Fruit fly (Drosophila melanogaster) whole organism, embryonic: ENCODE measurements around the gene CG33110.

Experiments
- Adf1 ChIP-seq: fragments of 200-800 bp; sonication (Bioruptor generic); IDR thresholded peaks from 2 replicates; pipeline ENCODE4 v1.3.6; 2022; ENCODE audit warnings: missing biosample characterization, missing genetic modification characterization
- Atf-2 ChIP-seq: fragments of 200-800 bp; sonication (Bioruptor generic); optimal IDR thresholded peaks from 2 replicates; lab custom pipeline; 2016; ENCODE audit warnings: missing biosample characterization, missing genetic modification characterization
- Awh ChIP-seq: fragments of 200-800 bp; sonication (Bioruptor generic); IDR thresholded peaks from 2 replicates; pipeline ENCODE4, ENCODE4 v1.3.6; 2022; ENCODE audit warnings: missing biosample characterization, missing genetic modification characterization
- Bgb ChIP-seq: fragments of 200-800 bp; sonication (Bioruptor generic); IDR thresholded peaks from 2 replicates; pipeline ENCODE4 v1.3.6; 2022; ENCODE audit warnings: missing biosample characterization, missing genetic modification characterization; ENCODE audit not compliant: partially characterized antibody
- BtbVII ChIP-seq: fragments of 200-800 bp; sonication (Bioruptor generic); optimal IDR thresholded peaks from 3 replicates; lab custom pipeline; 2017; ENCODE audit warnings: missing biosample characterization, mild to moderate bottlenecking, missing genetic modification characterization
- CG10274 ChIP-seq: fragments of 200-800 bp; sonication (Bioruptor generic); optimal IDR thresholded peaks from 3 replicates; lab custom pipeline; 2017; ENCODE audit warnings: missing biosample characterization, mild to moderate bottlenecking, missing genetic modification characterization
- CG12744 ChIP-seq: fragments of 200-800 bp; sonication (Bioruptor generic); optimal IDR thresholded peaks from 2 replicates; lab custom pipeline; 2016; ENCODE audit warnings: missing biosample characterization, missing genetic modification characterization
- CG13123 ChIP-seq: fragments of 200-800 bp; sonication (Bioruptor generic); optimal IDR thresholded peaks from 2 replicates; lab custom pipeline; 2016; ENCODE audit warnings: missing biosample characterization, missing genetic modification characterization
- CG13775 ChIP-seq: fragments of 200-800 bp; sonication (Bioruptor generic); optimal IDR thresholded peaks from 3 replicates; lab custom pipeline; 2017; ENCODE audit warnings: missing biosample characterization, mild to moderate bottlenecking, missing genetic modification characterization
- CG34224 ChIP-seq: fragments of 200-800 bp; sonication (Bioruptor generic); IDR thresholded peaks from 3 replicates; pipeline ENCODE4 v1.3.6; 2022; ENCODE audit warnings: missing biosample characterization, missing genetic modification characterization; ENCODE audit not compliant: partially characterized antibody
- CG3838 ChIP-seq: fragments of 200-800 bp; sonication (Bioruptor generic); optimal IDR thresholded peaks from 3 replicates; lab custom pipeline; 2016; ENCODE audit warnings: missing biosample characterization, missing genetic modification characterization
- CG6854 ChIP-seq: fragments of 200-800 bp; sonication (Bioruptor generic); optimal IDR thresholded peaks from 3 replicates; lab custom pipeline; 2017; ENCODE audit warnings: missing biosample characterization, mild to moderate bottlenecking, missing genetic modification characterization
- CG9727 ChIP-seq: fragments of 200-800 bp; sonication (Bioruptor generic); optimal IDR thresholded peaks from 3 replicates; lab custom pipeline; 2017; ENCODE audit warnings: missing biosample characterization, mild to moderate bottlenecking, missing genetic modification characterization
- CG9876 ChIP-seq: fragments of 200-800 bp; sonication (Bioruptor generic); optimal IDR thresholded peaks from 2 replicates; lab custom pipeline; 2016; ENCODE audit warnings: missing biosample characterization, missing genetic modification characterization
- Camta ChIP-seq: fragments of 200-800 bp; sonication (Bioruptor generic); optimal IDR thresholded peaks from 2 replicates; lab custom pipeline; 2016; ENCODE audit warnings: missing biosample characterization, missing genetic modification characterization
- D ChIP-seq, 2 experiments: fragments of 200-800 bp in 1 of 2; fragments of >200 bp in 1 of 2; sonication (Bioruptor generic) in 1 of 2; optimal IDR thresholded peaks; 2 replicates in 1 of 2; 3 replicates in 1 of 2; lab custom pipeline; 2017; ENCODE audit warnings: mild to moderate bottlenecking in 1 of 2, missing biosample characterization in 1 of 2, missing genetic modification characterization in 1 of 2, missing genetic modification reagents in 1 of 2
- Dip3 ChIP-seq: fragments of 200-800 bp; sonication (Bioruptor generic); optimal IDR thresholded peaks from 3 replicates; lab custom pipeline; 2016; ENCODE audit warnings: missing biosample characterization, missing genetic modification characterization
- Gsc ChIP-seq: fragments of 200-800 bp; sonication (Bioruptor generic); IDR thresholded peaks from 2 replicates; pipeline ENCODE4 v1.3.6; 2022; ENCODE audit warnings: missing biosample characterization, missing genetic modification characterization
- Hr51 ChIP-seq, 2 experiments: fragments of 200-800 bp; sonication (Bioruptor generic); optimal IDR thresholded peaks; 2 replicates in 1 of 2; 3 replicates in 1 of 2; lab custom pipeline; 2016 to 2018; ENCODE audit warnings: missing biosample characterization in 2 of 2, missing genetic modification characterization in 2 of 2, mild to moderate bottlenecking in 1 of 2, moderate library complexity in 1 of 2
- NFAT ChIP-seq: fragments of 200-800 bp; sonication (Bioruptor generic); IDR thresholded peaks from 2 replicates; pipeline ENCODE4 v1.3.6; 2022; ENCODE audit warnings: missing biosample characterization, missing genetic modification characterization
- Opbp ChIP-seq: fragments of 200-800 bp; sonication (Bioruptor generic); IDR thresholded peaks from 3 replicates; pipeline ENCODE4 v1.3.6; 2022; ENCODE audit warnings: missing biosample characterization, missing genetic modification characterization; ENCODE audit not compliant: partially characterized antibody
- Optix ChIP-seq: fragments of 200-800 bp; sonication (Bioruptor generic); IDR thresholded peaks from 3 replicates; pipeline ENCODE4 v1.3.6; 2022; ENCODE audit warnings: missing biosample characterization, missing genetic modification characterization
- Side ChIP-seq: fragments of 200-800 bp; sonication (Bioruptor generic); optimal IDR thresholded peaks from 2 replicates; lab custom pipeline; 2016; ENCODE audit warnings: missing biosample characterization, missing genetic modification characterization
- Xbp1 ChIP-seq: fragments of 200-800 bp; sonication (Bioruptor generic); optimal IDR thresholded peaks from 3 replicates; lab custom pipeline; 2016; ENCODE audit warnings: missing biosample characterization, mild to moderate bottlenecking, missing genetic modification characterization
- ab ChIP-seq: fragments of 200-800 bp; sonication (Bioruptor generic); optimal IDR thresholded peaks from 2 replicates; lab custom pipeline; 2016; ENCODE audit warnings: missing biosample characterization, missing genetic modification characterization
- abd-A ChIP-seq: fragments of 200-800 bp; sonication (Bioruptor generic); optimal IDR thresholded peaks from 3 replicates; lab custom pipeline; 2019; ENCODE audit warnings: missing biosample characterization, mild to moderate bottlenecking, missing genetic modification characterization, moderate library complexity
- bab2 ChIP-seq: fragments of 200-800 bp; sonication (Bioruptor generic); optimal IDR thresholded peaks from 2 replicates; lab custom pipeline; 2016; ENCODE audit warnings: missing biosample characterization, missing genetic modification characterization
- bbx ChIP-seq: fragments of 200-800 bp; sonication (Bioruptor generic); IDR thresholded peaks from 2 replicates; pipeline ENCODE4 v1.3.6; 2022; ENCODE audit warnings: missing biosample characterization, missing genetic modification characterization; ENCODE audit not compliant: partially characterized antibody
- cas ChIP-seq: fragments of 200-800 bp; sonication (Bioruptor generic); IDR thresholded peaks from 2 replicates; pipeline ENCODE4 v1.3.6; 2022; ENCODE audit warnings: missing biosample characterization, missing genetic modification characterization
- chif ChIP-seq, 2 experiments: fragments of 200-800 bp; sonication (Bioruptor generic); optimal IDR thresholded peaks; 3 replicates each; lab custom pipeline; 2016; ENCODE audit warnings: missing biosample characterization in 2 of 2, missing genetic modification characterization in 2 of 2
- corto ChIP-seq: fragments of 200-800 bp; sonication (Bioruptor generic); optimal IDR thresholded peaks from 2 replicates; lab custom pipeline; 2016; ENCODE audit warnings: missing biosample characterization, mild to moderate bottlenecking, missing genetic modification characterization, moderate library complexity
- ewg ChIP-seq: fragments of 200-800 bp; sonication (Bioruptor generic); optimal IDR thresholded peaks from 3 replicates; lab custom pipeline; 2017; ENCODE audit warnings: mild to moderate bottlenecking, missing biosample characterization, missing genetic modification reagents, missing genetic modification characterization
- fd102C ChIP-seq: fragments of 200-800 bp; sonication (Bioruptor generic); optimal IDR thresholded peaks from 2 replicates; lab custom pipeline; 2018; ENCODE audit warnings: missing biosample characterization, mild to moderate bottlenecking, missing genetic modification characterization, moderate library complexity
- ftz-f1 ChIP-seq: fragments of 200-800 bp; sonication (Bioruptor generic); optimal IDR thresholded peaks from 2 replicates; lab custom pipeline; 2016; ENCODE audit warnings: missing biosample characterization, missing genetic modification characterization
- ind ChIP-seq: fragments of 200-800 bp; sonication (Bioruptor generic); optimal IDR thresholded peaks from 3 replicates; lab custom pipeline; 2016; ENCODE audit warnings: missing biosample characterization, missing genetic modification characterization
- jing ChIP-seq: fragments of 200-800 bp; sonication (Bioruptor generic); optimal IDR thresholded peaks from 2 replicates; lab custom pipeline; 2018; ENCODE audit warnings: missing biosample characterization, mild to moderate bottlenecking, missing genetic modification characterization
- nmo ChIP-seq: fragments of 200-800 bp; sonication (Bioruptor generic); optimal IDR thresholded peaks from 2 replicates; lab custom pipeline; 2018; ENCODE audit warnings: missing biosample characterization, mild to moderate bottlenecking, missing genetic modification characterization, moderate library complexity
- p53 ChIP-seq: fragments of 200-800 bp; sonication (Bioruptor generic); optimal IDR thresholded peaks from 2 replicates; lab custom pipeline; 2016; ENCODE audit warnings: missing biosample characterization, missing genetic modification characterization
- repo ChIP-seq: fragments of 200-800 bp; sonication (Bioruptor generic); optimal IDR thresholded peaks from 2 replicates; lab custom pipeline; 2016; ENCODE audit warnings: missing biosample characterization, missing genetic modification characterization
- row ChIP-seq: fragments of 200-800 bp; sonication (Bioruptor generic); IDR thresholded peaks from 3 replicates; pipeline ENCODE4 v1.3.6; 2022; ENCODE audit warnings: missing biosample characterization, missing genetic modification characterization
- sc ChIP-seq, 3 experiments: fragments of >200 bp in 2 of 3; fragments of 200-800 bp in 1 of 3; sonication (Bioruptor generic) in 1 of 3; optimal IDR thresholded peaks; 2 replicates in 2 of 3; 3 replicates in 1 of 3; lab custom pipeline; 2017; ENCODE audit warnings: mild to moderate bottlenecking in 1 of 3, missing biosample characterization in 1 of 3, missing genetic modification characterization in 1 of 3, missing genetic modification reagents in 1 of 3
- sd ChIP-seq: fragments of 200-800 bp; sonication (Bioruptor generic); optimal IDR thresholded peaks from 3 replicates; lab custom pipeline; 2018; ENCODE audit warnings: missing biosample characterization, mild to moderate bottlenecking, missing genetic modification characterization, moderate library complexity
- sqz ChIP-seq: fragments of 200-800 bp; sonication (Bioruptor generic); optimal IDR thresholded peaks from 3 replicates; lab custom pipeline; 2018; ENCODE audit warnings: missing biosample characterization, mild to moderate bottlenecking, missing genetic modification characterization
- sr ChIP-seq: fragments of 200-800 bp; sonication (Bioruptor generic); IDR thresholded peaks from 3 replicates; pipeline ENCODE4 v1.3.6; 2022; ENCODE audit warnings: missing biosample characterization, missing genetic modification characterization
- tna ChIP-seq: fragments of 200-800 bp; sonication (Bioruptor generic); IDR thresholded peaks from 2 replicates; pipeline ENCODE4 v1.3.6; 2022; ENCODE audit warnings: missing biosample characterization, missing genetic modification characterization; ENCODE audit not compliant: partially characterized antibody
- trh ChIP-seq: fragments of 200-800 bp; sonication (Bioruptor generic); optimal IDR thresholded peaks from 2 replicates; lab custom pipeline; 2016; ENCODE audit warnings: missing biosample characterization, missing genetic modification characterization
- usp ChIP-seq: fragments of >200 bp; optimal IDR thresholded peaks from 2 replicates; lab custom pipeline; 2017; ENCODE audit warnings: missing biosample characterization, missing genetic modification characterization
- zen ChIP-seq: fragments of 200-800 bp; sonication (Bioruptor generic); optimal IDR thresholded peaks from 3 replicates; lab custom pipeline; 2018; ENCODE audit warnings: missing biosample characterization, mild to moderate bottlenecking, missing genetic modification characterization, moderate library complexity
- zen2 ChIP-seq: fragments of 200-800 bp; sonication (Bioruptor generic); IDR thresholded peaks from 3 replicates; pipeline ENCODE4 v1.3.6; 2022; ENCODE audit warnings: missing biosample characterization, missing genetic modification characterization; ENCODE audit not compliant: partially characterized antibody

The CG33110 gene

dm6 chr3R:22547585-22548022 lies 22.4 kb upstream of the CG33110 start, which contains the start of gene AdipoR (continued):
- TF ChIP-seq CG34224 (GFP tag; lab: Robert Waterston, UW) (peak; percentile 49; the same call in 2 of the 3 replicates), ewg (GFP tag; lab: Kevin White, UChicago) (peak; percentile 62), CG13123 (no peak), ab (GFP tag; lab: Kevin White, UChicago) (no peak), jing (GFP tag; lab: Kevin White, UChicago) (no peak), abd-A (tag; lab: Kevin White, UChicago) (no peak), CG9876 (GFP tag; lab: Kevin White, UChicago) (no peak), Dip3 (GFP tag; lab: Kevin White, UChicago) (no peak), Bgb (peak; percentile 62), corto (GFP tag; lab: Kevin White, UChicago) (no peak), Hr51 (GFP tag; optimal IDR thresholded peaks at IDR 0.05; lab: Kevin White, UChicago) (peak in 1 of 2 experiments; percentile 31), usp (GFP tag; lab: Kevin White, UChicago) (no peak), Xbp1 (GFP tag; lab: Kevin White, UChicago) (no peak), NFAT (GFP tag; lab: Robert Waterston, UW) (no peak), CG12744 (no peak), sd (tag; lab: Kevin White, UChicago) (peak; percentile 1), BtbVII (GFP tag; lab: Kevin White, UChicago) (no peak), sc (optimal IDR thresholded peaks at IDR 0.05; lab: Kevin White, UChicago) (no peak), sc (GFP tag; optimal IDR thresholded peaks at IDR 0.05; lab: Kevin White, UChicago) (no peak), D (optimal IDR thresholded peaks at IDR 0.05; lab: Kevin White, UChicago) (no peak), D (GFP tag; optimal IDR thresholded peaks at IDR 0.05; lab: Kevin White, UChicago) (no peak), CG10274 (GFP tag; lab: Kevin White, UChicago) (no peak), Opbp (peak; percentile 63; the same call in 1 of the 3 replicates), ind (GFP tag; lab: Kevin White, UChicago) (no peak), CG3838 (GFP tag; lab: Kevin White, UChicago) (no peak), chif (GFP tag; optimal IDR thresholded peaks at IDR 0.05; lab: Kevin White, UChicago) (no peak), cas (GFP tag; lab: Robert Waterston, UW) (no peak), CG9727 (GFP tag; lab: Kevin White, UChicago) (peak; percentile 29), bbx (GFP tag; lab: Robert Waterston, UW) (peak; percentile 47; the same call in 1 of the 2 replicates), trh (GFP tag; lab: Kevin White, UChicago) (no peak), nmo (GFP tag; lab: Kevin White, UChicago) (peak; percentile 58), Awh (GFP tag; lab: Robert Waterston, UW) (no peak), sr (no peak), zen (tag; lab: Kevin White, UChicago) (peak; percentile 37), zen2 (GFP tag; lab: Robert Waterston, UW) (no peak), Optix (GFP tag; lab: Robert Waterston, UW) (no peak), tna (GFP tag; lab: Robert Waterston, UW) (no peak; the same call in 1 of the 2 replicates), repo (GFP tag; lab: Kevin White, UChicago) (no peak), Gsc (no peak), Adf1 (peak; percentile 34; the same call in 1 of the 2 replicates), CG6854 (GFP tag; lab: Kevin White, UChicago) (no peak), ftz-f1 (GFP tag; lab: Kevin White, UChicago) (peak; percentile 18), bab2 (peak; percentile 16), sqz (GFP tag; lab: Kevin White, UChicago) (peak; percentile 83), Atf-2 (no peak), p53 (GFP tag; lab: Kevin White, UChicago) (peak; percentile 65), fd102C (GFP tag; lab: Kevin White, UChicago) (no peak), Side (GFP tag; lab: Kevin White, UChicago) (peak; percentile 19), Camta (GFP tag; lab: Kevin White, UChicago) (no peak), row (GFP tag; lab: Robert Waterston, UW) (peak; percentile 50; the same call in 2 of the 3 replicates), CG13775 (peak; percentile 14)
